Worm (Caenorhabditis elegans) whole organism, L1 larva: ENCODE measurements around the gene pqn-90.

Experiments used
- ceh-82 ChIP-seq, 3 experiments: fragments of 150-350 bp in 1 of 3; sonication (generic microtip) in 2 of 3; optimal IDR thresholded peaks; 2 replicates each; lab custom pipeline; 2014 to 2017; ENCODE audit warnings: missing biosample characterization in 3 of 3, missing genetic modification characterization in 3 of 3
- egl-13 ChIP-seq: sonication (generic microtip); optimal IDR thresholded peaks from 2 replicates; lab custom pipeline; 2016; ENCODE audit warnings: missing genotype, missing genetic modification reagents, missing genetic modification characterization, missing compliant biosample characterization
- lin-39 ChIP-seq: fragments of 150-350 bp; optimal IDR thresholded peaks from 2 replicates; lab custom pipeline; 2014; ENCODE audit warnings: missing biosample characterization, missing genetic modification reagents, missing genetic modification characterization
- nhr-71 ChIP-seq: sonication (generic microtip); optimal IDR thresholded peaks from 2 replicates; lab custom pipeline; 2016; ENCODE audit warnings: mild to moderate bottlenecking, missing genetic modification characterization, moderate library complexity, missing compliant biosample characterization
- skn-1 ChIP-seq: fragments of 150-350 bp; optimal IDR thresholded peaks from 2 replicates; lab custom pipeline; 2014; ENCODE audit warnings: missing biosample characterization, missing genetic modification characterization
- snpc-4 ChIP-seq: fragments of 150-350 bp; optimal IDR thresholded peaks from 2 replicates; lab custom pipeline; 2014; ENCODE audit warnings: missing biosample characterization, missing genetic modification characterization
- unc-62 ChIP-seq: fragments of 150-350 bp; optimal IDR thresholded peaks from 2 replicates; lab custom pipeline; 2014; ENCODE audit warnings: missing biosample characterization, missing genetic modification reagents, missing genetic modification characterization
- ztf-11 ChIP-seq, 2 experiments: sonication (generic microtip); optimal IDR thresholded peaks; 2 replicates each; lab custom pipeline; 2016 to 2017; ENCODE audit warnings: missing genetic modification characterization in 2 of 2, missing biosample characterization in 1 of 2, missing compliant biosample characterization in 1 of 2

ce11 chrIV:15300041-15300440 is 9.0 kb upstream of the pqn-90 start:
- no peak for TF ChIP-seq lin-39 (tag; lab: Kevin White, UChicago)
- no peak for TF ChIP-seq unc-62 (GFP tag; lab: Kevin White, UChicago)
- TF ChIP-seq ceh-82 (tag; optimal IDR thresholded peaks at IDR 0.05; lab: Kevin White, UChicago) = no peak
- no peak for TF ChIP-seq egl-13 (tag; lab: Kevin White, UChicago)
- TF ChIP-seq skn-1 (tag; lab: Kevin White, UChicago) = no peak
- no peak for TF ChIP-seq ztf-11 (tag; optimal IDR thresholded peaks at IDR 0.05; lab: Kevin White, UChicago)
- TF ChIP-seq snpc-4 (tag; lab: Kevin White, UChicago) = no peak
- no peak for TF ChIP-seq nhr-71 (tag; lab: Kevin White, UChicago)
